Fruit fly (Drosophila melanogaster) whole organism, wandering third instar larva: ENCODE data around the gene mab-21.

ENCODE experiments used
- CG9705 ChIP-seq: fragments of 200-800 bp; sonication (Bioruptor generic); optimal IDR thresholded peaks from 2 replicates; lab custom pipeline; 2018; ENCODE audit warnings: missing biosample characterization, mild to moderate bottlenecking, missing genetic modification characterization
- CrebA ChIP-seq: fragments of 200-800 bp; sonication (Bioruptor generic); optimal IDR thresholded peaks from 2 replicates; lab custom pipeline; 2016; ENCODE audit warnings: missing biosample characterization, mild to moderate bottlenecking, missing genetic modification characterization, borderline replicate concordance
- HLH106 ChIP-seq: fragments of 200-800 bp; optimal IDR thresholded peaks from 3 replicates; lab custom pipeline; 2019; ENCODE audit warnings: missing biosample characterization, mild to moderate bottlenecking, missing genetic modification characterization, moderate library complexity
- fru ChIP-seq: fragments of 200-800 bp; sonication (Bioruptor generic); optimal IDR thresholded peaks from 3 replicates; lab custom pipeline; 2016; ENCODE audit warnings: missing biosample characterization, mild to moderate bottlenecking, missing genetic modification characterization
- h ChIP-seq: fragments of 200-800 bp; sonication (Bioruptor generic); optimal IDR thresholded peaks from 3 replicates; lab custom pipeline; 2016; ENCODE audit warnings: missing biosample characterization, mild to moderate bottlenecking, missing genetic modification characterization
- psq ChIP-seq: fragments of 200-800 bp; sonication (Bioruptor generic); optimal IDR thresholded peaks from 3 replicates; lab custom pipeline; 2017; ENCODE audit warnings: missing biosample characterization, mild to moderate bottlenecking, missing genetic modification characterization, moderate library complexity
- rgr ChIP-seq: fragments of 200-800 bp; sonication (Bioruptor generic); optimal IDR thresholded peaks from 3 replicates; lab custom pipeline; 2016; ENCODE audit warnings: missing biosample characterization, mild to moderate bottlenecking, missing genetic modification characterization
- sv ChIP-seq: fragments of 200-800 bp; sonication (Bioruptor generic); optimal IDR thresholded peaks from 3 replicates; lab custom pipeline; 2016; ENCODE audit warnings: missing biosample characterization, missing genetic modification characterization
- usp ChIP-seq: fragments of >200 bp; optimal IDR thresholded peaks from 2 replicates; lab custom pipeline; 2017; ENCODE audit warnings: missing biosample characterization, missing genetic modification characterization

dm6 chrX:6054031-6054430, 41.0 kb upstream of the mab-21 start:
- TF ChIP-seq h (GFP tag; lab: Kevin White, UChicago) (no peak), HLH106 (tag; lab: Kevin White, UChicago) (no peak), CG9705 (GFP tag; lab: Kevin White, UChicago) (no peak), sv (no peak), psq (GFP tag; lab: Kevin White, UChicago) (no peak), usp (GFP tag; lab: Kevin White, UChicago) (no peak), CrebA (GFP tag; lab: Kevin White, UChicago) (no peak), fru (GFP tag; lab: Kevin White, UChicago) (no peak), rgr (GFP tag; lab: Kevin White, UChicago) (no peak)
